Worm (Caenorhabditis elegans): ENCODE results near the gene srr-1.

Gene srr-1

DNA sequence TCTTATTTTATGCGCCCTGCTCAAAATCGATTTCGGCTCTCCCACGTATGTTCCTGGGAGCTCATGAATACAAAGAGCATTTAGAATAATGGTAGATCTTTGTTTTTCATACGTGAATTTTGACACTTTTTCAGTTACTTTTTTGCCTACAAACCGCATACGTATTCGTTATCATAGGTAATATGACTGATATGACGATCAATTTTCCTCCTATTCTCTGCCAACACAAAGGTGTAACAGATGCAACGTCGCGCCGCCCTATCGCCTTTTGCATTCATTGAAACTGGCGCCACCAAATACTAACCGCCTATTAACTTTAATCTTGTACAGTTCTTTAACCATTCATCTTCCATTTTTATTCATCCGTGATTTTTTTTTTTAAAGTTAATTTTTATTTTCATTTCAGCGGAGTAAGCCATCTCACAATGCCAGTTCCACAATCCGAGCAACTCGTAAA, 5.9 kb downstream of the srr-1 start, which contains the start of gene W07G4.5:
Gene W07G4.5, plus strand, starts transcription at position 407 of the 457 bp plus-strand sequence.
- TF ChIP-seq fos-1 (tag; optimal IDR thresholded peaks at IDR 0.05) (peak; percentile 26), nhr-23 (tag; optimal IDR thresholded peaks at IDR 0.05) (no peak), R02D3.7 (tag; optimal IDR thresholded peaks at IDR 0.05) (no peak), crh-2 (tag; optimal IDR thresholded peaks at IDR 0.05) (peak; percentile 54), sma-9 (GFP tag; optimal IDR thresholded peaks at IDR 0.05) (peak; percentile 38), sma-9 (tag; optimal IDR thresholded peaks at IDR 0.05) (no peak)

DNA sequence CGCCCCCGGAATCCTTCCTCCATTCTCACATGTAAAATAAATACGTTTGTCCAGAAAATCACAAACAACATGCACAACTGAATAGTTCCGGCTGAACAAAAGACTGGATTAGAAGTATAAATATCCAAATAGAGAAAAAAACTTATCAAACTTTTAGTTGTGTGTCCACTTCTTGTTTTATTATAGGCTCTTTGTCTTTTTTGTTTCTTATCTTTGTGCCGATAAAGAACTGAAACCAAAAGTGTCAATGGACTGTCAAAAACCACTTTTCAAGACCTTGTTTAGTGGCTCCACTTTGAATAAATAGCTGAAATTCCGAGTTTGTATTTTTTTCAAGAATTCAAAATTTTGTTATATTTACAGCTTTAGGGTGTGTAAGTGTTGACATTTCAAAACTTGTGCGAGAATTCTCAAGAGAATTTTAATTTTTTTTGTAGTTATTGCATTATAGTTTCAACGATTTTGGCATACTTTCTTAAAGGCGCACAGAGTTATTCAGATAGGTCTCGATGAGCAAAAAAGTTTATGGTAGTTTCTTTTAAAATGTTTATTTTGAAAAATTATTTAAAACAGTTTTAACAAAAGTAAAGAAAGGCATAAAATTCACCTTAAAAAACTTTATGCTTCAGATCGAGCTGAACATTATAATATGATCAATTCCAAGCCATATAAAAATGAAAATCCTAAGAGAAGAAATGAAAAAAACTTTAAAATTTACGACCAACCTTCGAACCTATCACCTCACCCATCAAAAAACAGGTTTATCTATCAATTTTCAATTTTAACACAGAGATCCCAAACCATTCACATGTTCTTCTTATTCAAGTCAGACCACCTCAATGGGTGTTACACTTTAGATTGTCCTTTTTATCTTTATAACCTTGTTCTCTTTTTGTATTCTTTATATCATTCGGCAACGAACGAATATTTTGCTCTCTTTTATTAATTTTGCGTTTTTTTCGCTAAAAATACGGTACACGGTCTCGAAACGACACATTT, 7.1 kb downstream of the srr-1 start:
- TF ChIP-seq fos-1 (tag; optimal IDR thresholded peaks at IDR 0.05) (peak; percentile 34), C34F6.9 (tag; optimal IDR thresholded peaks at IDR 0.05) (no peak), aly-2 (tag; optimal IDR thresholded peaks at IDR 0.05) (no peak), blmp-1 (tag; optimal IDR thresholded peaks at IDR 0.05; ENCODE audit: insufficient read depth) (peak; percentile 23), sem-4 (tag; optimal IDR thresholded peaks at IDR 0.05) (no peak), nhr-21 (tag; optimal IDR thresholded peaks at IDR 0.05) (peak; percentile 37), sma-3 (GFP tag; optimal IDR thresholded peaks at IDR 0.05) (peak; percentile 20), nhr-25 (tag; optimal IDR thresholded peaks at IDR 0.05) (peak; percentile 60), sma-9 (GFP tag; optimal IDR thresholded peaks at IDR 0.05) (peak; percentile 64), sma-9 (tag; optimal IDR thresholded peaks at IDR 0.05) (no peak)

ce11 chrV:13045017-13045416, 8.5 kb downstream of the srr-1 start:
- TF ChIP-seq nhr-129 (tag; optimal IDR thresholded peaks at IDR 0.05): no peak
- no peak for TF ChIP-seq lin-13 (GFP tag; optimal IDR thresholded peaks at IDR 0.05)
- no peak for TF ChIP-seq sem-4 (tag; optimal IDR thresholded peaks at IDR 0.05)
- TF ChIP-seq nhr-10 (tag; optimal IDR thresholded peaks at IDR 0.05): no peak
- TF ChIP-seq unc-39 (tag; optimal IDR thresholded peaks at IDR 0.05): no peak
- no peak for TF ChIP-seq dmd-4 (tag; optimal IDR thresholded peaks at IDR 0.05)
- TF ChIP-seq sma-9 (GFP tag; optimal IDR thresholded peaks at IDR 0.05): no peak
- no peak for TF ChIP-seq sma-9 (tag; optimal IDR thresholded peaks at IDR 0.05)
- TF ChIP-seq gmeb-1 (tag; optimal IDR thresholded peaks at IDR 0.05): no peak
- TF ChIP-seq ceh-16 (tag; optimal IDR thresholded peaks at IDR 0.05): no peak
- no peak for TF ChIP-seq unc-62 (GFP tag; optimal IDR thresholded peaks at IDR 0.05)
- no peak for TF ChIP-seq ztf-4 (tag; optimal IDR thresholded peaks at IDR 0.05)
- no peak for TF ChIP-seq R02D3.7 (tag; optimal IDR thresholded peaks at IDR 0.05)
- no peak for TF ChIP-seq alr-1 (tag; optimal IDR thresholded peaks at IDR 0.05)
- TF ChIP-seq ama-1 (optimal IDR thresholded peaks at IDR 0.05): no peak
- no peak for TF ChIP-seq lin-11 (tag; optimal IDR thresholded peaks at IDR 0.05)
- TF ChIP-seq ztf-11 (tag; optimal IDR thresholded peaks at IDR 0.05): no peak
- no peak for TF ChIP-seq nhr-12 (tag; optimal IDR thresholded peaks at IDR 0.05)
- TF ChIP-seq skn-1 (tag; optimal IDR thresholded peaks at IDR 0.05): no peak
- no peak for TF ChIP-seq C34F6.9 (tag; optimal IDR thresholded peaks at IDR 0.05)
- no peak for TF ChIP-seq egl-27 (tag; optimal IDR thresholded peaks at IDR 0.05)

DNA sequence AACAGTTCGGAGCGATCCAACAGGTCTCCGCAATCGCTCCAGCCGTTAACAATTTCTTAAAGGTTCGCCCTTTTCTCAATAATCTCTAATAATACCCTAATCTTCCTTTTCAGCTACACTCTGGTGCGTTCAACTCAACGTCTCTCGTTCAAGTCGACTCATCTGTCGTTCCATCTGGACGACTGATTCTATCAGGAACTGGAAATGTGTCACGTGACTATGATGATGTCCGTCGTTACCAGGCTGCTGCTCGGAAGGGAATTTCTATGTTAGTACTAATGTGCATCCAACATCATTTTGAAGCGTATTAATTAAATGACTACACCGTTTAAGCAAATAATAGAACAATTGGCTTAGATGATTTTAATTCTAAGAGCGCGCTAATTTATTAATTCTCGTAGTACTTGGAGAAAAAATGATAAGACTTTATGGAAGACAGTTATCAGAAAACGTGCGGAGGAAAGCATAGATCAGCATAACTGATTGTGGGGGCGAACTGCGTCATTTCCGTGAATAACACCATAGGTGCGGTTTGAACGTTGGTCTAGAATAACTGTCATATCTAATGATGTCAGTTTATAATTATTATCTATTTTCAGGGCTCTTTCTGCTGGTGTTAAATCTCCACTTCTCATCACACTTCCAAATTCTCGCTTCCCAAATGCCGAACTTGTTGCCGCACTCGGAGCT, 9.6 kb downstream of the srr-1 start:
- TF ChIP-seq nhr-21 (tag; optimal IDR thresholded peaks at IDR 0.05) (no peak), lsy-2 (tag; optimal IDR thresholded peaks at IDR 0.05) (no peak), nhr-129 (tag; optimal IDR thresholded peaks at IDR 0.05) (no peak), sma-9 (GFP tag; optimal IDR thresholded peaks at IDR 0.05) (no peak), sma-9 (tag; optimal IDR thresholded peaks at IDR 0.05) (no peak), nhr-11 (tag; optimal IDR thresholded peaks at IDR 0.05) (no peak), nhr-25 (tag; optimal IDR thresholded peaks at IDR 0.05) (no peak), nhr-10 (tag; optimal IDR thresholded peaks at IDR 0.05) (no peak), ztf-4 (tag; optimal IDR thresholded peaks at IDR 0.05) (no peak), snpc-4 (tag; optimal IDR thresholded peaks at IDR 0.05) (no peak), ceh-16 (tag; optimal IDR thresholded peaks at IDR 0.05) (no peak), nhr-77 (tag; optimal IDR thresholded peaks at IDR 0.05) (no peak), sem-4 (tag; optimal IDR thresholded peaks at IDR 0.05) (no peak), F13H6.1 (tag; optimal IDR thresholded peaks at IDR 0.05) (no peak), gmeb-1 (tag; optimal IDR thresholded peaks at IDR 0.05) (no peak), lin-11 (tag; optimal IDR thresholded peaks at IDR 0.05) (no peak), skn-1 (tag; optimal IDR thresholded peaks at IDR 0.05) (no peak), ZK546.5 (tag; optimal IDR thresholded peaks at IDR 0.05) (no peak), nhr-6 (tag; optimal IDR thresholded peaks at IDR 0.05) (no peak), nhr-12 (tag; optimal IDR thresholded peaks at IDR 0.05) (no peak), Y55F3AM.14 (GFP tag; optimal IDR thresholded peaks at IDR 0.05) (no peak)

All from whole organism, L2 larva.